Fruit fly (Drosophila melanogaster): ENCODE data around the gene Chc.

DNA sequence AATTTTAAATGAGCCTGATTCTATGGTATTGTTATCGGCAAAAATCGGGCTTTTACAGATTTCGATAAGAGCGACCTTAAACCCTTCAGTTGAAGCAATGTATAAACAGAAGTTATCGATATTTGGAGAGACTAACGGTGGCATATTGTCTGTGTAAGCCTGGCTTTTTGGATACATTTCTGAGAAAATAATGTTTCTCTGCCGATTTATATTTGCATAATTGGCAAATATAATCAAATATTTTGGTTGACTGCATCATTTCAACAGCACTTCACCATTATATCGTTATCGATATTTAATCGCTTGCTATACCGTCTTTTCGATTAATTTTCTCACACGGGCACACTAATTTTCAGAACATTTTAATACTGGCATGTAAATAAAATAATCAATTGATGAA is 34.6 kb upstream of the Chc start, which contains the start of gene CG16952:
- TF ChIP-seq fd96Ca (GFP tag; IDR thresholded peaks at IDR 0.05) (no peak), gl (tag; optimal IDR thresholded peaks at IDR 0.05) (no peak), CG17806 (tag; optimal IDR thresholded peaks at IDR 0.05) (no peak), CG34367 (tag; optimal IDR thresholded peaks at IDR 0.05) (no peak), CG13204 (GFP tag; optimal IDR thresholded peaks at IDR 0.05) (no peak)
